Fruit fly (Drosophila melanogaster): ENCODE data around the gene RpL36A.
A peak's percentile ranks its signal among the peaks of the same experiment; 100 is the strongest.

Gene RpL36A

dm6 chr2L:8085466-8086164 is 42.9 kb upstream of the RpL36A start (continued):
- 0 out of 3 replicates have a peak, but pooled peaks have one; percentile 12 for TF ChIP-seq otp (GFP tag; IDR thresholded peaks at IDR 0.05)
- TF ChIP-seq D19B (GFP tag; optimal IDR thresholded peaks at IDR 0.05) = no peak
- no peak for TF ChIP-seq fd102C (GFP tag; optimal IDR thresholded peaks at IDR 0.05)
- TF ChIP-seq Ssrp (tag; optimal IDR thresholded peaks at IDR 0.05) = no peak
- TF ChIP-seq ems (GFP tag; optimal IDR thresholded peaks at IDR 0.05) = no peak
- no peak for TF ChIP-seq gsb (GFP tag; IDR thresholded peaks at IDR 0.05)
- TF ChIP-seq CG17361 (GFP tag; IDR thresholded peaks at IDR 0.05) = 0 out of 3 replicates have a peak, but pooled peaks have one; percentile 4
- peak; percentile 78 for TF ChIP-seq onecut (GFP tag; IDR thresholded peaks at IDR 0.05)
- TF ChIP-seq MBD-R2 (GFP tag; IDR thresholded peaks at IDR 0.05) = peak; percentile 24; the same call in 1 of the 2 replicates
- TF ChIP-seq CG33213 (GFP tag; optimal IDR thresholded peaks at IDR 0.05) = no peak

dm6 chr2L:8084349-8085203 is 41.9 kb upstream of the RpL36A start:
- TF ChIP-seq gsb (GFP tag; IDR thresholded peaks at IDR 0.05) = no peak
- TF ChIP-seq slbo (GFP tag; IDR thresholded peaks at IDR 0.05) = peak; percentile 6; the same call in 1 of the 2 replicates
- TF ChIP-seq Atf3 (GFP tag; optimal IDR thresholded peaks at IDR 0.05) = peak; percentile 47
- peak; percentile 17 for TF ChIP-seq schlank (tag; optimal IDR thresholded peaks at IDR 0.05)
- 0 out of 3 replicates have a peak, but pooled peaks have one; percentile 34 for TF ChIP-seq CG6175 (GFP tag; IDR thresholded peaks at IDR 0.05)
- TF ChIP-seq D19B (GFP tag; optimal IDR thresholded peaks at IDR 0.05) = peak; percentile 19
- TF ChIP-seq CHES-1-like (GFP tag; optimal IDR thresholded peaks at IDR 0.05) = peak; percentile 9
- peak; percentile 10 for TF ChIP-seq zfh2 (GFP tag; optimal IDR thresholded peaks at IDR 0.05)
- peak; percentile 29; the same call in 1 of the 2 replicates for TF ChIP-seq chm (GFP tag; IDR thresholded peaks at IDR 0.05)
- TF ChIP-seq CG8290 (GFP tag; optimal IDR thresholded peaks at IDR 0.05) = peak; percentile 33
- peak in 1 of 2 experiments; percentile 23 for TF ChIP-seq CG8290 (tag; optimal IDR thresholded peaks at IDR 0.05)
- peak; percentile 73 for TF ChIP-seq cg (GFP tag; optimal IDR thresholded peaks at IDR 0.05)
- no peak for TF ChIP-seq zfh1 (GFP tag; IDR thresholded peaks at IDR 0.05)
- TF ChIP-seq rib (GFP tag; IDR thresholded peaks at IDR 0.05) = no peak
- no peak for TF ChIP-seq CG14050 (GFP tag; IDR thresholded peaks at IDR 0.05)
- TF ChIP-seq Atf-2 (GFP tag; optimal IDR thresholded peaks at IDR 0.05) = peak; percentile 8
- no peak for TF ChIP-seq CG8388 (GFP tag; optimal IDR thresholded peaks at IDR 0.05)
- TF ChIP-seq CG17361 (GFP tag; IDR thresholded peaks at IDR 0.05) = 0 out of 3 replicates have a peak, but pooled peaks have one; percentile 27
- no peak for TF ChIP-seq CG14860 (GFP tag; IDR thresholded peaks at IDR 0.05; ENCODE audit: partially characterized antibody)
- peak; percentile 41 for TF ChIP-seq CG6813 (GFP tag; optimal IDR thresholded peaks at IDR 0.05)
- TF ChIP-seq Trl (optimal IDR thresholded peaks at IDR 0.05) = peak; percentile 57 to 63
- no peak for TF ChIP-seq Trl (GFP tag; optimal IDR thresholded peaks at IDR 0.05)
- TF ChIP-seq kni (GFP tag; optimal IDR thresholded peaks at IDR 0.05) = peak; percentile 57
- TF ChIP-seq ac (GFP tag; optimal IDR thresholded peaks at IDR 0.05) = no peak
- TF ChIP-seq CG2199 (GFP tag; IDR thresholded peaks at IDR 0.05) = 0 out of 3 replicates have a peak, but pooled peaks have one; percentile 47
- peak; percentile 76 for TF ChIP-seq ewg (GFP tag; optimal IDR thresholded peaks at IDR 0.05)
- no peak for TF ChIP-seq Xrp1 (GFP tag; IDR thresholded peaks at IDR 0.05)
- TF ChIP-seq pan (optimal IDR thresholded peaks at IDR 0.05) = no peak
- peak in 1 of 2 experiments; percentile 16 for TF ChIP-seq pan (GFP tag; optimal IDR thresholded peaks at IDR 0.05 in 1 of 2, IDR thresholded peaks at IDR 0.05 in 1 of 2)
- no peak for TF ChIP-seq CG18764 (GFP tag; optimal IDR thresholded peaks at IDR 0.05)
- TF ChIP-seq Adf1 (GFP tag; IDR thresholded peaks at IDR 0.05) = peak; percentile 20; the same call in 1 of the 2 replicates
- no peak for TF ChIP-seq CG31441 (GFP tag; IDR thresholded peaks at IDR 0.05)
- peak; percentile 49 for TF ChIP-seq CG4282 (GFP tag; optimal IDR thresholded peaks at IDR 0.05)
- TF ChIP-seq gem (tag; optimal IDR thresholded peaks at IDR 0.05) = peak; percentile 22
- peak; percentile 3 for TF ChIP-seq CG18599 (GFP tag; optimal IDR thresholded peaks at IDR 0.05)
- peak; percentile 59 for TF ChIP-seq CG13894 (tag; optimal IDR thresholded peaks at IDR 0.05)
- no peak for TF ChIP-seq Bteb2 (GFP tag; optimal IDR thresholded peaks at IDR 0.05)
- TF ChIP-seq cas (GFP tag; IDR thresholded peaks at IDR 0.05) = no peak
- peak; percentile 56 for TF ChIP-seq abd-A (tag; optimal IDR thresholded peaks at IDR 0.05)
